Worm (Caenorhabditis elegans): ENCODE results near the gene nrps-1.

DNA sequence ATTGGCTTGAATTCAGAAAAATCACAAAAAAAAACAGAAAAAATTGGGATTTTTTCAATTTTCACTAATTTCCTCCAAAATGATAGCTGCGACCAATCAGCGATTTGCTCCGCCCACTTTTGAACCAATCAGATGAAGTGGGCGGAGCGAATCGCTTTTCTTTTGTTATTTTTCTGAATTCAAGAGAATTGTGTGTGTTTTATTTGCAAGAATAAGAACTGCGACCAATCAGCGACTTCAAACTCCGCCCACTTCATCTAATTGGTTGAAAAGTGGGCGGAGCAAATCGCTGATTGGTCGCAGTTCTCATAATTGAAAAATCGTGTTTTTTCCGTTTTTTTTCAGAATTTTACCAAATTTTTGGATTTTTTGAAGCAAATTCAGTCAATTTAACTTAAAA is 48.1 kb downstream of the nrps-1 start:
- TF ChIP-seq W03F9.2 (tag; optimal IDR thresholded peaks at IDR 0.05): no peak
- no peak for TF ChIP-seq him-1 (tag; optimal IDR thresholded peaks at IDR 0.05)
- no peak for TF ChIP-seq dao-5 (tag; optimal IDR thresholded peaks at IDR 0.05)
